Worm (Caenorhabditis elegans): ENCODE data around the gene spp-4.
A peak's percentile ranks its signal among the peaks of the same experiment; 100 is the strongest.

The spp-4 gene

ce11 chrX:7306434-7306833 lies 12.1 kb downstream of the spp-4 start (continued):
- no peak for TF ChIP-seq nhr-76 (tag; optimal IDR thresholded peaks at IDR 0.05)
- TF ChIP-seq snpc-4 (tag; optimal IDR thresholded peaks at IDR 0.05), result no peak
- no peak for TF ChIP-seq skn-1 (tag; optimal IDR thresholded peaks at IDR 0.05)
- no peak for TF ChIP-seq T26A8.4 (GFP tag; IDR thresholded peaks at IDR 0.05)
- TF ChIP-seq lin-39 (tag; optimal IDR thresholded peaks at IDR 0.05), result no peak
- TF ChIP-seq fos-1 (tag; optimal IDR thresholded peaks at IDR 0.05), result no peak
- no peak for TF ChIP-seq ZK546.5 (tag; optimal IDR thresholded peaks at IDR 0.05)
- TF ChIP-seq mxl-2 (GFP tag; conservative IDR thresholded peaks at IDR 0.05), result no peak
- TF ChIP-seq lin-38 (GFP tag; IDR thresholded peaks at IDR 0.05), result no peak
- peak; percentile 49 for TF ChIP-seq rbr-2 (tag; optimal IDR thresholded peaks at IDR 0.05)
- TF ChIP-seq pqm-1 (tag; optimal IDR thresholded peaks at IDR 0.05), result no peak
- TF ChIP-seq Y5F2A.4 (GFP tag; optimal IDR thresholded peaks at IDR 0.05), result no peak
- 0 out of 2 replicates have a peak, but pooled peaks have one; percentile 50 for TF ChIP-seq ceh-20 (GFP tag; IDR thresholded peaks at IDR 0.05)
- TF ChIP-seq Y75B8A.6 (GFP tag; IDR thresholded peaks at IDR 0.05), result no peak
- no peak for TF ChIP-seq Y48G9A.11 (GFP tag; IDR thresholded peaks at IDR 0.05)
- TF ChIP-seq mep-1 (tag; optimal IDR thresholded peaks at IDR 0.05), result peak; percentile 80
- TF ChIP-seq tra-1 (GFP tag; IDR thresholded peaks at IDR 0.05), result peak; percentile 68; the same call in 1 of the 2 replicates
- TF ChIP-seq mdt-29 (GFP tag; IDR thresholded peaks at IDR 0.05), result no peak
- TF ChIP-seq T20F7.1 (GFP tag; optimal IDR thresholded peaks at IDR 0.05), result no peak
- TF ChIP-seq nhr-6 (tag; optimal IDR thresholded peaks at IDR 0.05), result no peak
- no peak for TF ChIP-seq F37D6.2 (tag; optimal IDR thresholded peaks at IDR 0.05)
- no peak for TF ChIP-seq gei-8 (GFP tag; optimal IDR thresholded peaks at IDR 0.05)
- TF ChIP-seq dmd-6 (GFP tag; IDR thresholded peaks at IDR 0.05), result peak; percentile 72
- no peak for TF ChIP-seq cey-2 (tag; optimal IDR thresholded peaks at IDR 0.05; ENCODE audit: borderline replicate concordance, insufficient read depth)
- TF ChIP-seq ZK337.2 (GFP tag; IDR thresholded peaks at IDR 0.05), result no peak
- no peak for TF ChIP-seq zag-1 (tag; optimal IDR thresholded peaks at IDR 0.05)
- no peak for TF ChIP-seq ceh-28 (tag; optimal IDR thresholded peaks at IDR 0.05)
- no peak for TF ChIP-seq ama-1 (optimal IDR thresholded peaks at IDR 0.05)
- TF ChIP-seq lin-29 (GFP tag; IDR thresholded peaks at IDR 0.05), result no peak
- peak in 1 of 2 experiments; percentile 20 for TF ChIP-seq hif-1 (tag; optimal IDR thresholded peaks at IDR 0.05)
- TF ChIP-seq unc-62 (GFP tag; optimal IDR thresholded peaks at IDR 0.05 in 1 of 2), result peak in 1 of 2 experiments; percentile 82
- no peak for TF ChIP-seq unc-62 (tag; optimal IDR thresholded peaks at IDR 0.05)
- TF ChIP-seq zip-2 (tag; optimal IDR thresholded peaks at IDR 0.05), result no peak
- TF ChIP-seq nhr-42 (GFP tag; IDR thresholded peaks at IDR 0.05), result no peak
- no peak for TF ChIP-seq nhr-10 (tag; optimal IDR thresholded peaks at IDR 0.05)
- TF ChIP-seq nhr-111 (GFP tag; optimal IDR thresholded peaks at IDR 0.05), result no peak
- TF ChIP-seq F10B5.3 (tag; optimal IDR thresholded peaks at IDR 0.05), result no peak
- no peak for TF ChIP-seq php-3 (GFP tag; IDR thresholded peaks at IDR 0.05)
- TF ChIP-seq egl-43 (GFP tag; IDR thresholded peaks at IDR 0.05), result no peak; the same call in 1 of the 2 replicates
- no peak for TF ChIP-seq fkh-10 (GFP tag; optimal IDR thresholded peaks at IDR 0.05)
- no peak for TF ChIP-seq nhr-102 (tag; optimal IDR thresholded peaks at IDR 0.05)
- no peak for TF ChIP-seq ces-1 (GFP tag; optimal IDR thresholded peaks at IDR 0.05)
- TF ChIP-seq lin-15B (tag; optimal IDR thresholded peaks at IDR 0.05), result no peak
- no peak for TF ChIP-seq spr-1 (tag; optimal IDR thresholded peaks at IDR 0.05)
- TF ChIP-seq pha-4 (GFP tag; IDR thresholded peaks at IDR 0.05), result no peak
- TF ChIP-seq pha-4 (tag; optimal IDR thresholded peaks at IDR 0.05), result peak; percentile 17
- TF ChIP-seq mxl-3 (GFP tag; optimal IDR thresholded peaks at IDR 0.05), result peak; percentile 69
- no peak for TF ChIP-seq duxl-1 (tag; optimal IDR thresholded peaks at IDR 0.05; ENCODE audit: poor library complexity)
- no peak for TF ChIP-seq ztf-11 (tag; optimal IDR thresholded peaks at IDR 0.05)
- TF ChIP-seq aly-2 (tag; optimal IDR thresholded peaks at IDR 0.05), result no peak
- TF ChIP-seq mes-2 (tag; optimal IDR thresholded peaks at IDR 0.05; ENCODE audit: poor library complexity, severe bottlenecking), result peak; percentile 53
- no peak for TF ChIP-seq attf-4 (tag; optimal IDR thresholded peaks at IDR 0.05)
- no peak for TF ChIP-seq daf-19 (GFP tag; conservative IDR thresholded peaks at IDR 0.05)

Measured in whole organism, L4 larva.